Fruit fly (Drosophila melanogaster): ENCODE measurements around the gene Him.

DNA sequence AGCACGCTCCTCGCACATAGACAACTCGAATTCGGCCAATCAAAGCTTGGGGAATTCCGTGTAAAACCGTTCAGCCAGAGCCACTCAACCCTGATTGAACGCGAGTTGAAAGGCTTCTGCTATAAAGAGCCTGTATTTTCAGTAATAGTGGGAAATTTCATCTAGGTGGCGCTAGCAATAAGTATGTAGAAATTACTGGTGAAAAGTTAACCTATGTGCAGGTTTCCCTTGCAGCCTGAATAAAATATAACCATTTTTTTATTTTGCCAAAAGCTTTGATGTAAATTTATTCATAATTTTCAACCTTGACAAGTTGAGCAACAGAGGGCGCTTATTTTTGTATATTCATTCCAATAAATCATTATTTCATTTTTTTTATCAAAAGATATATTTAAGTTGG lies 29.2 kb downstream of the Him start:
- no peak for TF ChIP-seq eg (GFP tag; IDR thresholded peaks at IDR 0.05)
- no peak for TF ChIP-seq spab (GFP tag; optimal IDR thresholded peaks at IDR 0.05)
- TF ChIP-seq CG1621 (tag; optimal IDR thresholded peaks at IDR 0.05), result no peak
- TF ChIP-seq CG11902 (GFP tag; optimal IDR thresholded peaks at IDR 0.05), result no peak

All from whole organism, prepupa.